Fruit fly (Drosophila melanogaster) whole organism, embryonic: ENCODE measurements around the gene Fur2.

Source experiments
- Blimp-1 ChIP-seq: fragments of 200-800 bp; sonication (Bioruptor generic); optimal IDR thresholded peaks from 3 replicates; lab custom pipeline; 2018; ENCODE audit warnings: missing biosample characterization, missing genetic modification characterization, mild to moderate bottlenecking, moderate library complexity, missing genetic modification reagents
- CG10267 ChIP-seq: fragments of 200-800 bp; sonication (Bioruptor generic); optimal IDR thresholded peaks from 2 replicates; lab custom pipeline; 2018; ENCODE audit warnings: missing biosample characterization, mild to moderate bottlenecking, missing genetic modification characterization, moderate library complexity
- CG10979 ChIP-seq: fragments of 200-800 bp; sonication (Bioruptor generic); optimal IDR thresholded peaks from 2 replicates; lab custom pipeline; 2018; ENCODE audit warnings: missing biosample characterization, mild to moderate bottlenecking, missing genetic modification characterization, moderate library complexity
- CG11247 ChIP-seq: fragments of 200-800 bp; sonication (Bioruptor generic); IDR thresholded peaks from 2 replicates; pipeline ENCODE4 v1.3.6; 2022; ENCODE audit warnings: missing biosample characterization, missing genetic modification characterization
- CG11398 ChIP-seq: fragments of 200-800 bp; sonication (Bioruptor generic); optimal IDR thresholded peaks from 2 replicates; lab custom pipeline; 2016; ENCODE audit warnings: missing biosample characterization, missing genetic modification characterization
- CG11696 ChIP-seq: fragments of 200-800 bp; sonication (Bioruptor generic); IDR thresholded peaks from 2 replicates; pipeline ENCODE4 v1.3.6; 2022; ENCODE audit warnings: missing biosample characterization, missing genetic modification characterization
- CG1233 ChIP-seq: fragments of 200-800 bp; sonication (Bioruptor generic); optimal IDR thresholded peaks from 4 replicates; lab custom pipeline; 2018; ENCODE audit warnings: missing biosample characterization, mild to moderate bottlenecking, missing genetic modification characterization
- CG12391 ChIP-seq: fragments of 200-800 bp; sonication (Bioruptor generic); optimal IDR thresholded peaks from 3 replicates; lab custom pipeline; 2018; ENCODE audit warnings: missing biosample characterization, mild to moderate bottlenecking, missing genetic modification characterization, moderate library complexity
- CG14667 ChIP-seq: fragments of 200-800 bp; sonication (Bioruptor generic); IDR thresholded peaks from 2 replicates; pipeline ENCODE4 v1.3.6; 2022; ENCODE audit warnings: missing biosample characterization, missing genetic modification characterization
- CG14710 ChIP-seq: fragments of 200-800 bp; sonication (Bioruptor generic); optimal IDR thresholded peaks from 3 replicates; lab custom pipeline; 2019; ENCODE audit warnings: missing biosample characterization, mild to moderate bottlenecking, missing genetic modification characterization, moderate library complexity
- CG14965 ChIP-seq: fragments of 200-800 bp; sonication (Bioruptor generic); optimal IDR thresholded peaks from 2 replicates; lab custom pipeline; 2016; ENCODE audit warnings: missing biosample characterization, missing genetic modification characterization, borderline replicate concordance
- CG16779 ChIP-seq: fragments of 200-800 bp; sonication (Bioruptor generic); IDR thresholded peaks from 2 replicates; pipeline ENCODE4 v1.3.6; 2022; ENCODE audit warnings: missing biosample characterization, missing genetic modification characterization
- CG17612 ChIP-seq: fragments of 200-800 bp; sonication (Bioruptor generic); IDR thresholded peaks from 2 replicates; pipeline ENCODE4 v1.3.6; 2022; ENCODE audit warnings: missing biosample characterization, missing genetic modification characterization
- CG2199 ChIP-seq: fragments of 200-800 bp; sonication (Bioruptor generic); IDR thresholded peaks from 3 replicates; pipeline ENCODE4 v1.3.6; 2022; ENCODE audit warnings: missing biosample characterization, missing genetic modification characterization
- CG30431 ChIP-seq: fragments of 200-800 bp; sonication (Bioruptor generic); optimal IDR thresholded peaks from 2 replicates; lab custom pipeline; 2017; ENCODE audit warnings: missing biosample characterization, missing genetic modification characterization
- CG3281 ChIP-seq: fragments of 200-800 bp; sonication (Bioruptor generic); optimal IDR thresholded peaks from 3 replicates; lab custom pipeline; 2017; ENCODE audit warnings: missing biosample characterization, mild to moderate bottlenecking, missing genetic modification characterization
- CG34376 ChIP-seq: fragments of 200-800 bp; sonication (Bioruptor generic); optimal IDR thresholded peaks from 2 replicates; lab custom pipeline; 2018; ENCODE audit warnings: missing biosample characterization, mild to moderate bottlenecking, missing genetic modification characterization
- CG4820 ChIP-seq: fragments of 200-800 bp; sonication (Bioruptor generic); optimal IDR thresholded peaks from 3 replicates; lab custom pipeline; 2016; ENCODE audit warnings: missing biosample characterization, missing genetic modification characterization
- CG4854 ChIP-seq: fragments of 200-800 bp; sonication (Bioruptor generic); optimal IDR thresholded peaks from 2 replicates; lab custom pipeline; 2016; ENCODE audit warnings: missing biosample characterization, missing genetic modification characterization, inconsistent platforms
- CG7987 ChIP-seq: fragments of 200-800 bp; sonication (Bioruptor generic); optimal IDR thresholded peaks from 2 replicates; lab custom pipeline; 2018; ENCODE audit warnings: missing biosample characterization, mild to moderate bottlenecking, missing genetic modification characterization, moderate library complexity
- CG8089 ChIP-seq: fragments of 200-800 bp; sonication (Bioruptor generic); optimal IDR thresholded peaks from 3 replicates; lab custom pipeline; 2016; ENCODE audit warnings: missing biosample characterization, missing genetic modification characterization
- Dip2 ChIP-seq: fragments of 200-800 bp; sonication (Bioruptor generic); IDR thresholded peaks from 2 replicates; pipeline ENCODE4 v1.3.6; 2022; ENCODE audit warnings: missing biosample characterization, missing genetic modification characterization
- Drgx ChIP-seq: fragments of 200-800 bp; sonication (Bioruptor generic); IDR thresholded peaks from 2 replicates; pipeline ENCODE4 v1.3.6; 2022; ENCODE audit warnings: missing biosample characterization, missing genetic modification characterization
- E2f1 ChIP-seq: fragments of 200-800 bp; sonication (Bioruptor generic); IDR thresholded peaks from 2 replicates; pipeline ENCODE4 v1.3.6; 2022; ENCODE audit warnings: missing biosample characterization, missing genetic modification characterization
- ERR ChIP-seq: fragments of 200-800 bp; sonication (Bioruptor generic); optimal IDR thresholded peaks from 2 replicates; lab custom pipeline; 2016; ENCODE audit warnings: missing biosample characterization, missing genetic modification characterization
- Ets97D ChIP-seq: fragments of 200-800 bp; sonication (Bioruptor generic); optimal IDR thresholded peaks from 3 replicates; lab custom pipeline; 2016; ENCODE audit warnings: missing biosample characterization, missing genetic modification characterization
- Nf-YA ChIP-seq: fragments of 200-800 bp; sonication (Bioruptor generic); IDR thresholded peaks from 2 replicates; pipeline ENCODE4 v1.3.6; 2022; ENCODE audit warnings: missing biosample characterization, missing genetic modification characterization
- Nf-YB ChIP-seq: fragments of 200-800 bp; sonication (Bioruptor generic); optimal IDR thresholded peaks from 3 replicates; lab custom pipeline; 2019; ENCODE audit warnings: missing biosample characterization, mild to moderate bottlenecking, missing genetic modification characterization, moderate library complexity
- Pdp1 ChIP-seq, 2 experiments: fragments of 200-800 bp; sonication (Bioruptor generic); optimal IDR thresholded peaks; 3 replicates each; lab custom pipeline; 2016; ENCODE audit warnings: missing biosample characterization in 2 of 2, missing genetic modification characterization in 2 of 2, mild to moderate bottlenecking in 1 of 2, moderate library complexity in 1 of 2
- Ptx1 ChIP-seq: fragments of 200-800 bp; sonication (Bioruptor generic); IDR thresholded peaks from 2 replicates; pipeline ENCODE4 v1.3.6; 2022; ENCODE audit warnings: missing biosample characterization, missing genetic modification characterization
- Scr ChIP-seq: fragments of 200-800 bp; sonication (Bioruptor generic); IDR thresholded peaks from 2 replicates; pipeline ENCODE4 v1.3.6; 2022; ENCODE audit warnings: missing biosample characterization, missing genetic modification characterization; ENCODE audit not compliant: partially characterized antibody
- Side ChIP-seq: fragments of 200-800 bp; sonication (Bioruptor generic); optimal IDR thresholded peaks from 2 replicates; lab custom pipeline; 2016; ENCODE audit warnings: missing biosample characterization, missing genetic modification characterization
- Taf1 ChIP-seq: fragments of 200-800 bp; sonication (Bioruptor generic); IDR thresholded peaks from 2 replicates; pipeline ENCODE4 v1.3.6; 2022; ENCODE audit warnings: missing biosample characterization, missing genetic modification characterization
- aop ChIP-seq: fragments of 200-800 bp; sonication (Bioruptor generic); IDR thresholded peaks from 2 replicates; pipeline ENCODE4 v1.3.6; 2022; ENCODE audit warnings: missing biosample characterization, missing genetic modification characterization
- btn ChIP-seq: fragments of 200-800 bp; sonication (Bioruptor generic); optimal IDR thresholded peaks from 2 replicates; lab custom pipeline; 2016; ENCODE audit warnings: missing biosample characterization, missing genetic modification characterization
- ci ChIP-seq: fragments of 200-800 bp; sonication (Bioruptor generic); IDR thresholded peaks from 3 replicates; pipeline ENCODE4 v1.3.6; 2022; ENCODE audit warnings: missing biosample characterization, missing genetic modification characterization
- dan ChIP-seq: fragments of 200-800 bp; sonication (Bioruptor generic); IDR thresholded peaks from 2 replicates; pipeline ENCODE4 v1.3.6; 2022; ENCODE audit warnings: missing biosample characterization, missing genetic modification characterization
- dmrt11E ChIP-seq: fragments of 200-800 bp; sonication (Bioruptor generic); optimal IDR thresholded peaks from 3 replicates; lab custom pipeline; 2018; ENCODE audit warnings: missing biosample characterization, mild to moderate bottlenecking, missing genetic modification characterization, moderate library complexity
- exex ChIP-seq: fragments of 200-800 bp; sonication (Bioruptor generic); optimal IDR thresholded peaks from 4 replicates; lab custom pipeline; 2018; ENCODE audit warnings: missing biosample characterization, mild to moderate bottlenecking, missing genetic modification characterization, moderate library complexity
- fd3F ChIP-seq: fragments of 200-800 bp; sonication (Bioruptor generic); optimal IDR thresholded peaks from 2 replicates; lab custom pipeline; 2018; ENCODE audit warnings: missing biosample characterization, mild to moderate bottlenecking, missing genetic modification characterization, moderate library complexity
- fu2 ChIP-seq: fragments of 200-800 bp; sonication (Bioruptor generic); optimal IDR thresholded peaks from 2 replicates; lab custom pipeline; 2016; ENCODE audit warnings: missing biosample characterization, missing genetic modification characterization
- gcm2 ChIP-seq: fragments of 200-800 bp; sonication (Bioruptor generic); optimal IDR thresholded peaks from 2 replicates; lab custom pipeline; 2016; ENCODE audit warnings: missing biosample characterization, missing genetic modification characterization
- gem ChIP-seq: fragments of 200-800 bp; sonication (Bioruptor generic); optimal IDR thresholded peaks from 2 replicates; lab custom pipeline; 2019; ENCODE audit warnings: missing biosample characterization, mild to moderate bottlenecking, missing genetic modification characterization, moderate library complexity
- lov ChIP-seq, 2 experiments: fragments of 200-800 bp in 1 of 2; fragments of >200 bp in 1 of 2; sonication (Bioruptor generic) in 1 of 2; IDR thresholded peaks in 1 of 2; optimal IDR thresholded peaks in 1 of 2; 2 replicates in 1 of 2; 3 replicates in 1 of 2; pipeline versions ENCODE4 v1.3.6 to Lab custom; 2017 to 2022; ENCODE audit warnings: missing biosample characterization in 1 of 2, missing genetic modification characterization in 1 of 2
- ro ChIP-seq: fragments of 200-800 bp; sonication (Bioruptor generic); IDR thresholded peaks from 2 replicates; pipeline ENCODE4 v1.3.6; 2022; ENCODE audit warnings: missing biosample characterization, missing genetic modification characterization
- slbo ChIP-seq: fragments of 200-800 bp; sonication (Bioruptor generic); IDR thresholded peaks from 2 replicates; pipeline ENCODE4 v1.3.6; 2022; ENCODE audit warnings: missing biosample characterization, missing genetic modification characterization
- slou ChIP-seq: fragments of 200-800 bp; sonication (Bioruptor generic); optimal IDR thresholded peaks from 3 replicates; lab custom pipeline; 2016; ENCODE audit warnings: missing biosample characterization, missing genetic modification characterization
- sna ChIP-seq: fragments of 200-800 bp; sonication (Bioruptor generic); IDR thresholded peaks from 2 replicates; pipeline ENCODE4 v1.3.6; 2022; ENCODE audit warnings: missing biosample characterization, missing genetic modification characterization; ENCODE audit not compliant: partially characterized antibody
- tap ChIP-seq: fragments of 200-800 bp; optimal IDR thresholded peaks from 3 replicates; lab custom pipeline; 2019; ENCODE audit warnings: missing biosample characterization, mild to moderate bottlenecking, missing genetic modification characterization, moderate library complexity
- trh ChIP-seq: fragments of 200-800 bp; sonication (Bioruptor generic); optimal IDR thresholded peaks from 2 replicates; lab custom pipeline; 2016; ENCODE audit warnings: missing biosample characterization, missing genetic modification characterization

Fur2 gene

dm6 chrX:16391397-16391796 lies 18.5 kb downstream of the Fur2 start, which contains the start of the genes TH1 and mei-41 (continued):
- TF ChIP-seq tap (tag; lab: Kevin White, UChicago), result no peak
- peak; percentile 66; the same call in 1 of the 2 replicates for TF ChIP-seq aop
- TF ChIP-seq Taf1 (GFP tag; lab: Robert Waterston, UW), result peak; percentile 63; the same call in 1 of the 2 replicates
- peak; percentile 97 for TF ChIP-seq slbo (GFP tag; lab: Robert Waterston, UW)
- peak; percentile 97 for TF ChIP-seq Ptx1 (GFP tag; lab: Robert Waterston, UW)
- TF ChIP-seq dan (GFP tag; lab: Robert Waterston, UW), result peak; percentile 75; the same call in 1 of the 2 replicates
- TF ChIP-seq CG17612 (GFP tag; lab: Robert Waterston, UW), result peak; percentile 85
- TF ChIP-seq ro, result peak; percentile 91
- no peak for TF ChIP-seq Side (GFP tag; lab: Kevin White, UChicago)
- peak; percentile 65; the same call in 1 of the 2 replicates for TF ChIP-seq CG16779 (GFP tag; lab: Robert Waterston, UW)
- TF ChIP-seq fu2 (GFP tag; lab: Kevin White, UChicago), result peak; percentile 7
- TF ChIP-seq CG4820, result peak; percentile 82
- no peak for TF ChIP-seq lov (optimal IDR thresholded peaks at IDR 0.05; lab: Kevin White, UChicago)
- TF ChIP-seq lov (GFP tag; IDR thresholded peaks at IDR 0.05; lab: Robert Waterston, UW), result peak; percentile 89
- peak; percentile 87 for TF ChIP-seq fd3F (GFP tag; lab: Kevin White, UChicago)
- TF ChIP-seq gcm2 (GFP tag; lab: Kevin White, UChicago), result no peak
- TF ChIP-seq CG8089, result peak; percentile 39
- peak; percentile 95 for TF ChIP-seq E2f1 (GFP tag; lab: Robert Waterston, UW)
- TF ChIP-seq CG30431 (GFP tag; lab: Kevin White, UChicago), result peak; percentile 88
- TF ChIP-seq CG12391, result peak; percentile 92
- peak; percentile 35 for TF ChIP-seq CG34376
- peak; percentile 56 for TF ChIP-seq CG7987 (GFP tag; lab: Kevin White, UChicago)
- TF ChIP-seq Pdp1 (GFP tag; optimal IDR thresholded peaks at IDR 0.05; lab: Kevin White, UChicago), result peak in 1 of 2 experiments; percentile 67
- peak; percentile 64 for TF ChIP-seq Nf-YB (GFP tag; lab: Kevin White, UChicago)
- no peak for TF ChIP-seq CG4854 (GFP tag; lab: Kevin White, UChicago)
- TF ChIP-seq Scr (GFP tag; lab: Robert Waterston, UW), result peak; percentile 58
- TF ChIP-seq CG14667 (GFP tag; lab: Robert Waterston, UW), result peak; percentile 95
- peak; percentile 49 for TF ChIP-seq Ets97D
- no peak for TF ChIP-seq Blimp-1
- TF ChIP-seq ci (GFP tag; lab: Robert Waterston, UW), result peak; percentile 93
- peak; percentile 95 for TF ChIP-seq dmrt11E (tag; lab: Kevin White, UChicago)
- TF ChIP-seq btn (GFP tag; lab: Kevin White, UChicago), result no peak
- peak; percentile 91 for TF ChIP-seq CG2199
- peak; percentile 94 for TF ChIP-seq CG11247
- peak; percentile 89 for TF ChIP-seq CG10267 (tag; lab: Kevin White, UChicago)
- peak; percentile 84 for TF ChIP-seq CG11696 (GFP tag; lab: Robert Waterston, UW)
- TF ChIP-seq Nf-YA (GFP tag; lab: Robert Waterston, UW), result peak; percentile 92
- TF ChIP-seq CG14965 (GFP tag; lab: Kevin White, UChicago), result no peak
- peak; percentile 72 for TF ChIP-seq trh (GFP tag; lab: Kevin White, UChicago)
- TF ChIP-seq ERR (GFP tag; lab: Kevin White, UChicago), result no peak
- TF ChIP-seq slou, result no peak
- peak; percentile 87 for TF ChIP-seq CG10979 (tag; lab: Kevin White, UChicago)
- peak; percentile 94 for TF ChIP-seq CG14710
- TF ChIP-seq gem (tag; lab: Kevin White, UChicago), result peak; percentile 96
- 0 out of 2 replicates have a peak, but pooled peaks have one; percentile 40 for TF ChIP-seq Dip2 (GFP tag; lab: Robert Waterston, UW)
- peak; percentile 75 for TF ChIP-seq CG1233 (GFP tag; lab: Kevin White, UChicago)
- TF ChIP-seq Drgx, result peak; percentile 89
- no peak for TF ChIP-seq sna (GFP tag; lab: Robert Waterston, UW)
- TF ChIP-seq CG11398 (GFP tag; lab: Kevin White, UChicago), result no peak
- TF ChIP-seq CG3281, result no peak
- no peak for TF ChIP-seq exex (tag; lab: Kevin White, UChicago)
